Fruit fly (Drosophila melanogaster) whole organism, embryonic: ENCODE data around the gene CG8136.

Experiments
- ATbp ChIP-seq: fragments of 200-800 bp; sonication (Bioruptor generic); optimal IDR thresholded peaks from 2 replicates; lab custom pipeline; 2017; ENCODE audit warnings: missing biosample characterization, mild to moderate bottlenecking, missing genetic modification characterization, missing genetic modification reagents
- CG10147 ChIP-seq: fragments of 200-800 bp; sonication (Bioruptor generic); optimal IDR thresholded peaks from 2 replicates; lab custom pipeline; 2019; ENCODE audit warnings: missing biosample characterization, mild to moderate bottlenecking, missing genetic modification characterization, moderate library complexity
- CG10321 ChIP-seq: fragments of 200-800 bp; sonication (Bioruptor generic); IDR thresholded peaks from 2 replicates; pipeline ENCODE4 v1.3.6; 2022; ENCODE audit warnings: missing biosample characterization, missing genetic modification characterization
- CG11398 ChIP-seq: fragments of 200-800 bp; sonication (Bioruptor generic); optimal IDR thresholded peaks from 2 replicates; lab custom pipeline; 2016; ENCODE audit warnings: missing biosample characterization, missing genetic modification characterization
- CG14441 ChIP-seq: fragments of 200-800 bp; sonication (Bioruptor generic); IDR thresholded peaks from 2 replicates; pipeline ENCODE4 v1.3.6; 2022; ENCODE audit warnings: missing biosample characterization, missing genetic modification characterization
- CG15479 ChIP-seq: fragments of 200-800 bp; sonication (Bioruptor generic); optimal IDR thresholded peaks from 3 replicates; lab custom pipeline; 2019; ENCODE audit warnings: missing biosample characterization, mild to moderate bottlenecking, missing genetic modification characterization, moderate library complexity
- CG1602 ChIP-seq: fragments of 200-800 bp; sonication (Bioruptor generic); optimal IDR thresholded peaks from 3 replicates; lab custom pipeline; 2016; ENCODE audit warnings: missing biosample characterization, missing genetic modification characterization
- CG16813 ChIP-seq: fragments of 200-800 bp; sonication (Bioruptor generic); IDR thresholded peaks from 3 replicates; pipeline ENCODE4 v1.3.6; 2022; ENCODE audit warnings: missing biosample characterization, missing genetic modification characterization; ENCODE audit not compliant: partially characterized antibody
- CG18476 ChIP-seq: fragments of 200-800 bp; sonication (Bioruptor generic); optimal IDR thresholded peaks from 2 replicates; lab custom pipeline; 2016; ENCODE audit warnings: missing biosample characterization, mild to moderate bottlenecking, missing genetic modification characterization
- CG18619 ChIP-seq: fragments of 200-800 bp; sonication (Bioruptor generic); optimal IDR thresholded peaks from 3 replicates; lab custom pipeline; 2017; ENCODE audit warnings: missing biosample characterization, mild to moderate bottlenecking, missing genetic modification characterization
- CG2120 ChIP-seq: fragments of 200-800 bp; sonication (Bioruptor generic); optimal IDR thresholded peaks from 3 replicates; lab custom pipeline; 2016; ENCODE audit warnings: missing biosample characterization, missing genetic modification characterization
- CG2199 ChIP-seq: fragments of 200-800 bp; sonication (Bioruptor generic); IDR thresholded peaks from 3 replicates; pipeline ENCODE4 v1.3.6; 2022; ENCODE audit warnings: missing biosample characterization, missing genetic modification characterization
- CG2889 ChIP-seq: fragments of 200-800 bp; sonication (Bioruptor generic); IDR thresholded peaks from 3 replicates; pipeline ENCODE4 v1.3.6; 2022; ENCODE audit warnings: missing biosample characterization, missing genetic modification characterization
- CG3163 ChIP-seq: fragments of 200-800 bp; sonication (Bioruptor generic); optimal IDR thresholded peaks from 3 replicates; lab custom pipeline; 2016; ENCODE audit warnings: missing biosample characterization, missing genetic modification characterization
- CG4282 ChIP-seq: fragments of 200-800 bp; sonication (Bioruptor generic); optimal IDR thresholded peaks from 2 replicates; lab custom pipeline; 2016; ENCODE audit warnings: missing biosample characterization, missing genetic modification characterization
- CG4730 ChIP-seq: fragments of 200-800 bp; sonication (Bioruptor generic); IDR thresholded peaks from 2 replicates; pipeline ENCODE4 v1.3.6; 2022; ENCODE audit warnings: missing biosample characterization, missing genetic modification characterization
- CG4820 ChIP-seq: fragments of 200-800 bp; sonication (Bioruptor generic); optimal IDR thresholded peaks from 3 replicates; lab custom pipeline; 2016; ENCODE audit warnings: missing biosample characterization, missing genetic modification characterization
- CG5180 ChIP-seq: fragments of 200-800 bp; sonication (Bioruptor generic); optimal IDR thresholded peaks from 3 replicates; lab custom pipeline; 2017; ENCODE audit warnings: missing biosample characterization, missing genetic modification characterization, mild to moderate bottlenecking, moderate library complexity, missing genetic modification reagents
- ERR ChIP-seq: fragments of 200-800 bp; sonication (Bioruptor generic); optimal IDR thresholded peaks from 2 replicates; lab custom pipeline; 2016; ENCODE audit warnings: missing biosample characterization, missing genetic modification characterization
- Ets65A ChIP-seq: fragments of 200-800 bp; sonication (Bioruptor generic); peaks from one replicate; lab custom pipeline; 2016; ENCODE audit warnings: missing biosample characterization, missing genetic modification characterization
- Fer3 ChIP-seq: fragments of 200-800 bp; sonication (Bioruptor generic); optimal IDR thresholded peaks from 2 replicates; lab custom pipeline; 2018; ENCODE audit warnings: missing biosample characterization, mild to moderate bottlenecking, missing genetic modification characterization, moderate library complexity
- HLH3B ChIP-seq: fragments of 200-800 bp; sonication (Bioruptor generic); IDR thresholded peaks from 2 replicates; pipeline ENCODE4 v1.3.6; 2022; ENCODE audit warnings: missing biosample characterization, missing genetic modification characterization
- Hr39 ChIP-seq: fragments of >200 bp; optimal IDR thresholded peaks from 2 replicates; lab custom pipeline; 2017
- Hr78 ChIP-seq, 2 experiments: fragments of 200-800 bp in 1 of 2; fragments of >200 bp in 1 of 2; sonication (Bioruptor generic) in 1 of 2; optimal IDR thresholded peaks; 2 replicates each; lab custom pipeline; 2017 to 2019; ENCODE audit warnings: missing biosample characterization in 2 of 2, missing genetic modification characterization in 2 of 2, mild to moderate bottlenecking in 1 of 2, moderate library complexity in 1 of 2
- Lim3 ChIP-seq: fragments of 200-800 bp; sonication (Bioruptor generic); IDR thresholded peaks from 2 replicates; pipeline ENCODE4 v1.3.6; 2022; ENCODE audit warnings: missing biosample characterization, missing genetic modification characterization
- Max ChIP-seq: fragments of 200-800 bp; sonication (Bioruptor generic); optimal IDR thresholded peaks from 2 replicates; lab custom pipeline; 2016; ENCODE audit warnings: missing biosample characterization, mild to moderate bottlenecking, missing genetic modification characterization
- Sox102F ChIP-seq: fragments of 200-800 bp; sonication (Bioruptor generic); optimal IDR thresholded peaks from 2 replicates; lab custom pipeline; 2018; ENCODE audit warnings: missing biosample characterization, mild to moderate bottlenecking, missing genetic modification characterization, moderate library complexity
- Sry-δ ChIP-seq: fragments of 200-800 bp; sonication (Bioruptor generic); optimal IDR thresholded peaks from 2 replicates; lab custom pipeline; 2016; ENCODE audit warnings: missing biosample characterization, missing genetic modification characterization
- Stat92E ChIP-seq, 3 experiments: fragments of >200 bp in 2 of 3; fragments of 200-800 bp in 1 of 3; sonication (Bioruptor generic) in 1 of 3; optimal IDR thresholded peaks; 2 replicates each; lab custom pipeline; 2017 to 2019; ENCODE audit warnings: missing biosample characterization in 3 of 3, missing genetic modification characterization in 3 of 3, mild to moderate bottlenecking in 1 of 3, moderate library complexity in 1 of 3
- chn ChIP-seq: fragments of 200-800 bp; sonication (Bioruptor generic); optimal IDR thresholded peaks from 2 replicates; lab custom pipeline; 2016; ENCODE audit warnings: missing biosample characterization, missing genetic modification characterization
- ci ChIP-seq: fragments of 200-800 bp; sonication (Bioruptor generic); IDR thresholded peaks from 3 replicates; pipeline ENCODE4 v1.3.6; 2022; ENCODE audit warnings: missing biosample characterization, missing genetic modification characterization
- crc ChIP-seq: fragments of 200-800 bp; sonication (Bioruptor generic); optimal IDR thresholded peaks from 2 replicates; lab custom pipeline; 2016; ENCODE audit warnings: missing biosample characterization, missing genetic modification characterization
- cwo ChIP-seq: fragments of 200-800 bp; sonication (Bioruptor generic); optimal IDR thresholded peaks from 3 replicates; lab custom pipeline; 2017; ENCODE audit warnings: missing biosample characterization, missing genetic modification characterization, mild to moderate bottlenecking, moderate library complexity, missing genetic modification reagents
- esg ChIP-seq: fragments of 200-800 bp; sonication (Bioruptor generic); conservative IDR thresholded peaks from 2 replicates; pipeline ENCODE4 v1.3.6; 2022; ENCODE audit warnings: missing biosample characterization, missing genetic modification characterization
- ewg ChIP-seq: fragments of 200-800 bp; sonication (Bioruptor generic); optimal IDR thresholded peaks from 3 replicates; lab custom pipeline; 2017; ENCODE audit warnings: mild to moderate bottlenecking, missing biosample characterization, missing genetic modification reagents, missing genetic modification characterization
- eyg ChIP-seq: fragments of 200-800 bp; sonication (Bioruptor generic); optimal IDR thresholded peaks from 3 replicates; lab custom pipeline; 2016; ENCODE audit warnings: missing biosample characterization, missing genetic modification characterization
- gem ChIP-seq: fragments of 200-800 bp; sonication (Bioruptor generic); optimal IDR thresholded peaks from 2 replicates; lab custom pipeline; 2019; ENCODE audit warnings: missing biosample characterization, mild to moderate bottlenecking, missing genetic modification characterization, moderate library complexity
- gsb-n ChIP-seq: fragments of 200-800 bp; sonication (Bioruptor generic); optimal IDR thresholded peaks from 3 replicates; lab custom pipeline; 2018; ENCODE audit warnings: missing biosample characterization, mild to moderate bottlenecking, missing genetic modification characterization
- h ChIP-seq: fragments of >200 bp; optimal IDR thresholded peaks from 2 replicates; lab custom pipeline; 2017
- hth ChIP-seq: fragments of >200 bp; optimal IDR thresholded peaks from 2 replicates; lab custom pipeline; 2017; ENCODE audit warnings: inconsistent platforms
- klu ChIP-seq: fragments of 200-800 bp; sonication (Bioruptor generic); IDR thresholded peaks from 2 replicates; pipeline ENCODE4 v1.3.6; 2022; ENCODE audit warnings: missing biosample characterization, missing genetic modification characterization
- maf-S ChIP-seq: fragments of 200-800 bp; sonication (Bioruptor generic); optimal IDR thresholded peaks from 2 replicates; lab custom pipeline; 2016; ENCODE audit warnings: missing biosample characterization, missing genetic modification characterization
- mld ChIP-seq: fragments of 200-800 bp; sonication (Bioruptor generic); IDR thresholded peaks from 3 replicates; pipeline ENCODE4 v1.3.6; 2022; ENCODE audit warnings: missing biosample characterization, missing genetic modification characterization; ENCODE audit not compliant: partially characterized antibody
- pb ChIP-seq: fragments of 200-800 bp; sonication (Bioruptor generic); optimal IDR thresholded peaks from 3 replicates; lab custom pipeline; 2016; ENCODE audit warnings: missing biosample characterization, missing genetic modification characterization
- pnt ChIP-seq: fragments of 200-800 bp; sonication (Bioruptor generic); optimal IDR thresholded peaks from 3 replicates; lab custom pipeline; 2016; ENCODE audit warnings: missing biosample characterization, missing genetic modification characterization
- ranshi ChIP-seq: fragments of 200-800 bp; sonication (Bioruptor generic); IDR thresholded peaks from 2 replicates; pipeline ENCODE4 v1.3.6; 2022; ENCODE audit warnings: missing biosample characterization, missing genetic modification characterization
- row ChIP-seq: fragments of 200-800 bp; sonication (Bioruptor generic); IDR thresholded peaks from 3 replicates; pipeline ENCODE4 v1.3.6; 2022; ENCODE audit warnings: missing biosample characterization, missing genetic modification characterization
- scrt ChIP-seq: fragments of 200-800 bp; sonication (Bioruptor generic); optimal IDR thresholded peaks from 2 replicates; lab custom pipeline; 2018; ENCODE audit warnings: missing biosample characterization, mild to moderate bottlenecking, missing genetic modification characterization, moderate library complexity
- tin ChIP-seq: fragments of 200-800 bp; sonication (Bioruptor generic); optimal IDR thresholded peaks from 3 replicates; lab custom pipeline; 2016; ENCODE audit warnings: missing biosample characterization, missing genetic modification characterization
- vnd ChIP-seq: fragments of 200-800 bp; sonication (Bioruptor generic); IDR thresholded peaks from 3 replicates; pipeline ENCODE4 v1.3.6; 2022; ENCODE audit warnings: missing biosample characterization, missing genetic modification characterization; ENCODE audit not compliant: partially characterized antibody
- zen2 ChIP-seq: fragments of 200-800 bp; sonication (Bioruptor generic); IDR thresholded peaks from 3 replicates; pipeline ENCODE4 v1.3.6; 2022; ENCODE audit warnings: missing biosample characterization, missing genetic modification characterization; ENCODE audit not compliant: partially characterized antibody

The CG8136 gene

DNA sequence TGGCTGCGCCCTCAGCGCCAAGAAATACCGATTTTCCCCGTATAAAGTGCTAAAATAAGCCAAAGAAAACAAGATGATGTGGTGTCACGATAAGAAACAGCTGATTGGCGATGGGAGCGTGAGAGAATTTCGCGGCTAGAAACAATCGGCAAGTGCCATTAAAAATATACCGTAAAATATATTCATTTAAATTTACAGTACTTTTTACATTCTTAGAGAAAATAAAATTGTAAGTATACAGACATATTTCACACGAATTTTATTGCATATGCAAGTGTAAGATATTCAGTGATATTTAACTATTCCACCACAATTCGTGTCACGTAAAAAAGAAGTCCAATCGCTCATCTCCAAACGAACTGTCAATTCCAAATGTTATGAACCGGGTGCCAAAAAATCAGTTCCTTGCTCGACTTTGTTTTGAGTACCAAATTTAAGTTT lies 44.6 kb upstream of the CG8136 start, which contains the start of the genes Unc50, CG11755 and CG8043 (continued):
- peak; percentile 19 for TF ChIP-seq crc
- no peak for TF ChIP-seq CG4282 (GFP tag; lab: Kevin White, UChicago)
- peak in 1 of 3 experiments; percentile 75 for TF ChIP-seq Stat92E (GFP tag; optimal IDR thresholded peaks at IDR 0.05; lab: Kevin White, UChicago)
- TF ChIP-seq h: no peak
- TF ChIP-seq CG18476 (GFP tag; lab: Kevin White, UChicago): peak; percentile 54
- peak; percentile 15 for TF ChIP-seq ERR (GFP tag; lab: Kevin White, UChicago)
- peak; percentile 49 for TF ChIP-seq cwo
- peak; percentile 63 for TF ChIP-seq esg (GFP tag; lab: Robert Waterston, UW)
- TF ChIP-seq zen2 (GFP tag; lab: Robert Waterston, UW): peak; percentile 95
- peak; percentile 57 for TF ChIP-seq CG4820 (GFP tag; lab: Kevin White, UChicago)
- peak; percentile 70 for TF ChIP-seq Fer3 (tag; lab: Kevin White, UChicago)
- peak; percentile 77 for TF ChIP-seq Max (GFP tag; lab: Kevin White, UChicago)
- TF ChIP-seq Sox102F (GFP tag; lab: Kevin White, UChicago): peak; percentile 67
- TF ChIP-seq pnt (GFP tag; lab: Kevin White, UChicago): peak; percentile 52
- no peak for TF ChIP-seq CG2199
- TF ChIP-seq CG14441 (GFP tag; lab: Robert Waterston, UW): peak; percentile 67
- TF ChIP-seq CG10321 (GFP tag; lab: Robert Waterston, UW): no peak
- TF ChIP-seq CG5180 (GFP tag; lab: Kevin White, UChicago): peak; percentile 46
- TF ChIP-seq gsb-n (tag; lab: Kevin White, UChicago): peak; percentile 69
- peak; percentile 47 for TF ChIP-seq pb (GFP tag; lab: Kevin White, UChicago)
- TF ChIP-seq CG2120 (GFP tag; lab: Kevin White, UChicago): peak; percentile 89
- peak; percentile 23 for TF ChIP-seq eyg (GFP tag; lab: Kevin White, UChicago)
- TF ChIP-seq CG1602: peak; percentile 75
- TF ChIP-seq maf-S: peak; percentile 72
- TF ChIP-seq Hr78 (GFP tag; optimal IDR thresholded peaks at IDR 0.05; lab: Kevin White, UChicago): peak in 1 of 2 experiments; percentile 28
- TF ChIP-seq CG4730 (GFP tag; lab: Robert Waterston, UW): peak; percentile 51
- TF ChIP-seq CG11398 (GFP tag; lab: Kevin White, UChicago): no peak
- peak; percentile 87 for TF ChIP-seq gem (tag; lab: Kevin White, UChicago)
- peak; percentile 60 for TF ChIP-seq chn (GFP tag; lab: Kevin White, UChicago)
- TF ChIP-seq CG18619: peak; percentile 78
- no peak; the same call in 2 of the 3 replicates for TF ChIP-seq ci (GFP tag; lab: Robert Waterston, UW)
- peak; percentile 59; the same call in 1 of the 2 replicates for TF ChIP-seq HLH3B (GFP tag; lab: Robert Waterston, UW)
- TF ChIP-seq CG15479 (GFP tag; lab: Kevin White, UChicago): no peak
- no peak for TF ChIP-seq hth (lab: Kevin White, UChicago)
- TF ChIP-seq row (GFP tag; lab: Robert Waterston, UW): peak; percentile 99
- no peak for TF ChIP-seq Lim3 (GFP tag; lab: Robert Waterston, UW)
- TF ChIP-seq vnd: peak; percentile 98
- TF ChIP-seq klu (GFP tag; lab: Robert Waterston, UW): peak; percentile 74; the same call in 1 of the 2 replicates
- peak; percentile 99 for TF ChIP-seq CG16813 (GFP tag; lab: Robert Waterston, UW)
- peak; percentile 9 for TF ChIP-seq CG3163 (GFP tag; lab: Kevin White, UChicago)
- peak; percentile 93 for TF ChIP-seq Ets65A (GFP tag; lab: Kevin White, UChicago)
- no peak; the same call in 2 of the 3 replicates for TF ChIP-seq CG2889
- TF ChIP-seq scrt: no peak
- TF ChIP-seq Sry-δ (GFP tag; lab: Kevin White, UChicago): peak; percentile 90
- peak; percentile 62; the same call in 1 of the 2 replicates for TF ChIP-seq ranshi (GFP tag; lab: Robert Waterston, UW)
- TF ChIP-seq ATbp (GFP tag; lab: Kevin White, UChicago): peak; percentile 32
- TF ChIP-seq CG10147 (GFP tag; lab: Kevin White, UChicago): peak; percentile 81
- TF ChIP-seq ewg: peak; percentile 39
- peak; percentile 86; the same call in 2 of the 3 replicates for TF ChIP-seq mld (GFP tag; lab: Robert Waterston, UW)
- TF ChIP-seq Hr39 (lab: Kevin White, UChicago): no peak
- TF ChIP-seq tin (GFP tag; lab: Kevin White, UChicago): peak; percentile 77
